Worm (Caenorhabditis elegans) whole organism, L4 larva: ENCODE measurements around the gene vgln-1.

ENCODE experiments used
- aly-2 ChIP-seq: sonication (generic microtip); optimal IDR thresholded peaks from 2 replicates; lab custom pipeline; 2018; ENCODE audit warnings: missing biosample characterization, missing genetic modification characterization
- nhr-42 ChIP-seq: fragments of 200-800 bp; sonication (Bioruptor generic); IDR thresholded peaks from 2 replicates; pipeline ENCODE4 v1.3.6; 2022; ENCODE audit warnings: missing genetic modification characterization, missing compliant biosample characterization
- nhr-48 ChIP-seq: sonication (generic microtip); optimal IDR thresholded peaks from 2 replicates; lab custom pipeline; 2016; ENCODE audit warnings: mild to moderate bottlenecking, missing genetic modification characterization, missing compliant biosample characterization
- pha-4 ChIP-seq, 2 experiments: fragments of 150-350 bp in 1 of 2; fragments of 200-800 bp in 1 of 2; sonication (Bioruptor generic) in 1 of 2; IDR thresholded peaks in 1 of 2; optimal IDR thresholded peaks in 1 of 2; 2 replicates each; pipeline versions ENCODE4 v1.3.6 to Lab custom; 2014 to 2022; ENCODE audit warnings: missing genetic modification characterization in 2 of 2, missing genetic modification reagents in 2 of 2, missing biosample characterization in 1 of 2, missing compliant biosample characterization in 1 of 2
- spr-1 ChIP-seq: sonication (generic microtip); optimal IDR thresholded peaks from 2 replicates; lab custom pipeline; 2016; ENCODE audit warnings: mild to moderate bottlenecking, missing genetic modification characterization, missing compliant biosample characterization
- tra-1 ChIP-seq: fragments of 200-800 bp; sonication (Bioruptor generic); IDR thresholded peaks from 2 replicates; pipeline ENCODE4 v1.3.6; 2022; ENCODE audit warnings: missing genetic modification reagents, missing genetic modification characterization, missing compliant biosample characterization
- unc-39 ChIP-seq: sonication (generic microtip); optimal IDR thresholded peaks from 2 replicates; lab custom pipeline; 2017; ENCODE audit warnings: missing biosample characterization, missing genetic modification characterization
- unc-62 ChIP-seq, 3 experiments: fragments of 150-350 bp in 1 of 3; sonication (generic microtip); optimal IDR thresholded peaks in 2 of 3; peaks in 1 of 3; 1 replicate in 1 of 3; 2 replicates in 2 of 3; lab custom pipeline; 2014 to 2017; ENCODE audit warnings: missing biosample characterization in 3 of 3, missing genetic modification characterization in 3 of 3, missing genetic modification reagents in 3 of 3, missing genotype in 1 of 3

DNA sequence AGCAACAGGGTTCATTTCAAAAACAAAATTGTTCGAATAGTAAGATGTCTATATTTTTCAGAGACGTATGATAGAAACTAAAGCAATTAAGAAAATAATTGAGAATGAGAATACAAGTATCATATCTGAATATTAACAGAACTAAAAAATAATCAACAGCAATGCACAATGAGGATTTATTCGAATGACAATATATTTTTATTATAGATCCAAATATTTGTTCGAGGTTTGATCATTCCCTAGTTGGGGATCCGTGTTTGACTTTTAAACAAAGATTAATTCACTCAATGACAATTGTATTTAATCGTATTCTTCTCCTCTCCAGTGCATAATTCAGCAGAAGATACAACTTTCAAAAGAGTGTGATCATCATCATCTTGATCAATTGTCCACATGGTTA is 28.7 kb downstream of the vgln-1 start, which contains the start of gene C08H9.18:
- TF ChIP-seq pha-4 (GFP tag; IDR thresholded peaks at IDR 0.05; lab: Robert Waterston, UW), result no peak
- TF ChIP-seq pha-4 (tag; optimal IDR thresholded peaks at IDR 0.05; lab: Kevin White, UChicago), result no peak
- TF ChIP-seq spr-1 (tag; lab: Kevin White, UChicago), result no peak
- no peak for TF ChIP-seq unc-39 (tag; lab: Kevin White, UChicago)
- no peak for TF ChIP-seq aly-2 (tag; lab: Kevin White, UChicago)
- no peak for TF ChIP-seq unc-62 (GFP tag; optimal IDR thresholded peaks at IDR 0.05 in 1 of 2; lab: Kevin White, UChicago)
- no peak for TF ChIP-seq unc-62 (tag; optimal IDR thresholded peaks at IDR 0.05; lab: Kevin White, UChicago)
- no peak for TF ChIP-seq nhr-48
- TF ChIP-seq tra-1, result no peak
- no peak for TF ChIP-seq nhr-42 (GFP tag; lab: Robert Waterston, UW)
